Fruit fly (Drosophila melanogaster): ENCODE data around the gene Xport-A.

DNA sequence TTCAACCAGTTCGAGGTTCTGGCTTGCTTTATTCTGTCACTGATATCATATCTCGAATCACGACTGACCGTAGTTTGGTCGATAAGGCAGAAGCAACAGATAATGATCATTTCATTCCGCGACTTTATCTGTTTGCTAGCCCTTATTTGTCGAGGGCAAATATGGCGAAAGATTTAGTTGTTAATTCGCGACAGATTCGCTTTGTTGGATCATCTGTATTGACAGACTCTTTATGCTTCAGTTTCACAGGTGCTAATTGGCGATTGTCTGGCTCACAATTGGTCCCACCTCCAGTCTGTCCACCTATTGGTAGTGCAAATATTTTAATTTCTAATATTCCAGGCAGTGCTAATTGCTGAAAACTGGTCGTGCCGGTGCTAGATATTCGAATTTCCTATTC is 9.1 kb upstream of the Xport-A start:
- TF ChIP-seq Myb (GFP tag; optimal IDR thresholded peaks at IDR 0.05), result no peak
- no peak for TF ChIP-seq CG11398 (GFP tag; optimal IDR thresholded peaks at IDR 0.05)

Measured in whole organism, embryonic.